Worm (Caenorhabditis elegans) whole organism, L4 larva: ENCODE results near the gene Y51A2B.5.

Experiments used
- daf-8 ChIP-seq: fragments of 200-800 bp; sonication (Bioruptor generic); IDR thresholded peaks from 2 replicates; pipeline ENCODE4 v1.3.6; 2022; ENCODE audit warnings: missing genetic modification characterization, missing compliant biosample characterization
- mdl-1 ChIP-seq, 2 experiments: fragments of 150-350 bp in 1 of 2; sonication (generic microtip) in 1 of 2; optimal IDR thresholded peaks; 2 replicates each; lab custom pipeline; 2014 to 2017; ENCODE audit warnings: missing biosample characterization in 2 of 2, missing genetic modification characterization in 2 of 2
- nhr-11 ChIP-seq: fragments of 150-350 bp; optimal IDR thresholded peaks from 2 replicates; lab custom pipeline; 2014; ENCODE audit warnings: missing biosample characterization, missing genetic modification characterization
- nhr-76 ChIP-seq: fragments of 150-350 bp; optimal IDR thresholded peaks from 2 replicates; lab custom pipeline; 2014; ENCODE audit warnings: missing biosample characterization, missing genetic modification characterization
- nhr-77 ChIP-seq: fragments of 150-350 bp; optimal IDR thresholded peaks from 2 replicates; lab custom pipeline; 2014; ENCODE audit warnings: missing biosample characterization, missing genetic modification characterization
- skn-1 ChIP-seq: fragments of 150-350 bp; optimal IDR thresholded peaks from 2 replicates; lab custom pipeline; 2014; ENCODE audit warnings: missing biosample characterization, missing genetic modification characterization

DNA sequence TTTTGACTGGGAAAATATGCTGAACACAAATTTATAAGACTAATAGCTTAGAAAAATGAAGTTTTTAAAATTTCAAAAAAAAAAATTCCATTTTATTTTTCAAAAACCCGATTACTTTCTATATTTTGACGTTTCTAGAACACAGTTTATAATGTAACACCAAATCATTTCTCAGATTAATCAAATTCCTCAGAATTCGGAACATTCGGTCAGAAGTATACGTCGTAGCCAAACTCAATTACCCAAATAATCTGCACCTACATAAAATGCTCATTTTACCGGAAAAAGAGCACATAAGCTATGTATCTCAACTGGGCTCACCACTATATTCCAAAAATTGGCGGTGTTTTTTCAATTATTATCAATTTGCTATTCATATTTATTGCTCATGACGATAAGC is 31.7 kb downstream of the Y51A2B.5 start, which contains the start of gene srj-26:
- TF ChIP-seq nhr-77 (no peak), daf-8 (GFP tag; lab: Robert Waterston, UW) (no peak), nhr-11 (no peak), nhr-76 (tag; lab: Kevin White, UChicago) (no peak), skn-1 (tag; lab: Kevin White, UChicago) (no peak), mdl-1 (tag; optimal IDR thresholded peaks at IDR 0.05; lab: Kevin White, UChicago) (no peak)
